Worm (Caenorhabditis elegans) whole organism, late embryonic: Measurements from ENCODE around the gene ula-1.

Experiments
- C38D4.7 ChIP-seq: fragments of 200-800 bp; sonication (Bioruptor generic); optimal IDR thresholded peaks from 2 replicates; lab custom pipeline; 2018; ENCODE audit warnings: mild to moderate bottlenecking, missing genetic modification characterization, moderate library complexity, missing compliant biosample characterization
- K02D7.2 ChIP-seq: sonication (generic microtip); optimal IDR thresholded peaks from 2 replicates; lab custom pipeline; 2017; ENCODE audit warnings: mild to moderate bottlenecking, missing genetic modification characterization, missing compliant biosample characterization
- K09A11.1 ChIP-seq: sonication (generic microtip); optimal IDR thresholded peaks from 2 replicates; lab custom pipeline; 2017; ENCODE audit warnings: antibody characterized with exemption, mild to moderate bottlenecking, missing genetic modification characterization, missing compliant biosample characterization; ENCODE audit not compliant: insufficient read depth
- T23F11.4 ChIP-seq: fragments of 200-800 bp; sonication (Bioruptor generic); optimal IDR thresholded peaks from 2 replicates; lab custom pipeline; 2018; ENCODE audit warnings: mild to moderate bottlenecking, missing genetic modification characterization, missing compliant biosample characterization
- Y22D7AL.16 ChIP-seq: sonication (generic microtip); optimal IDR thresholded peaks from 2 replicates; lab custom pipeline; 2016; ENCODE audit warnings: missing genetic modification characterization, missing compliant biosample characterization
- ama-1 ChIP-seq: fragments of 150-350 bp; optimal IDR thresholded peaks from 2 replicates; lab custom pipeline; 2014
- ceh-14 ChIP-seq: sonication (generic microtip); optimal IDR thresholded peaks from 2 replicates; lab custom pipeline; 2016; ENCODE audit warnings: missing genotype, missing genetic modification characterization, missing compliant biosample characterization
- ceh-19 ChIP-seq: fragments of 200-800 bp; sonication (Bioruptor generic); optimal IDR thresholded peaks from 2 replicates; lab custom pipeline; 2018; ENCODE audit warnings: mild to moderate bottlenecking, missing genetic modification characterization, missing compliant biosample characterization
- ceh-2 ChIP-seq: sonication (generic microtip); optimal IDR thresholded peaks from 2 replicates; lab custom pipeline; 2016; ENCODE audit warnings: missing genotype, missing genetic modification characterization, missing compliant biosample characterization
- ceh-22 ChIP-seq: sonication (generic microtip); optimal IDR thresholded peaks from 2 replicates; lab custom pipeline; 2017; ENCODE audit warnings: missing biosample characterization, missing genetic modification characterization
- ceh-30 ChIP-seq: fragments of 150-350 bp; optimal IDR thresholded peaks from 2 replicates; lab custom pipeline; 2014; ENCODE audit warnings: missing biosample characterization, missing genetic modification characterization
- ceh-31 ChIP-seq: sonication (generic microtip); optimal IDR thresholded peaks from 2 replicates; lab custom pipeline; 2016; ENCODE audit warnings: missing genetic modification characterization, missing compliant biosample characterization
- ceh-45 ChIP-seq: fragments of 200-800 bp; sonication (Bioruptor generic); IDR thresholded peaks from 2 replicates; pipeline ENCODE4 v1.3.6; 2022; ENCODE audit warnings: missing genetic modification reagents, missing genetic modification characterization, missing compliant biosample characterization
- ceh-48 ChIP-seq: sonication (generic microtip); optimal IDR thresholded peaks from 2 replicates; lab custom pipeline; 2016; ENCODE audit warnings: missing genetic modification characterization, inconsistent platforms, missing compliant biosample characterization
- ceh-6 ChIP-seq: fragments of 200-800 bp; sonication (Bioruptor generic); optimal IDR thresholded peaks from 2 replicates; lab custom pipeline; 2018; ENCODE audit warnings: mild to moderate bottlenecking, missing genetic modification characterization, missing compliant biosample characterization
- ceh-9 ChIP-seq: sonication (generic microtip); optimal IDR thresholded peaks from 2 replicates; lab custom pipeline; 2016; ENCODE audit warnings: mild to moderate bottlenecking, missing genetic modification characterization, inconsistent platforms, missing compliant biosample characterization
- dmd-4 ChIP-seq: sonication (generic microtip); optimal IDR thresholded peaks from 2 replicates; lab custom pipeline; 2016; ENCODE audit warnings: borderline replicate concordance, missing genetic modification characterization, missing compliant biosample characterization
- elt-2 ChIP-seq: sonication (generic microtip); optimal IDR thresholded peaks from 2 replicates; lab custom pipeline; 2016; ENCODE audit warnings: missing genetic modification reagents, missing genetic modification characterization, missing compliant biosample characterization
- elt-4 ChIP-seq: sonication (generic microtip); optimal IDR thresholded peaks from 2 replicates; lab custom pipeline; 2016; ENCODE audit warnings: missing genetic modification characterization, missing compliant biosample characterization
- ets-4 ChIP-seq: sonication (generic microtip); optimal IDR thresholded peaks from 2 replicates; lab custom pipeline; 2016; ENCODE audit warnings: missing genetic modification characterization, missing compliant biosample characterization
- eyg-1 ChIP-seq: sonication (generic microtip); optimal IDR thresholded peaks from 2 replicates; lab custom pipeline; 2016; ENCODE audit warnings: missing genotype, missing genetic modification characterization, missing compliant biosample characterization
- fax-1 ChIP-seq: sonication (generic microtip); optimal IDR thresholded peaks from 2 replicates; lab custom pipeline; 2016; ENCODE audit warnings: missing genotype, missing genetic modification characterization, missing compliant biosample characterization
- hlh-15 ChIP-seq: sonication (generic microtip); optimal IDR thresholded peaks from 2 replicates; lab custom pipeline; 2016; ENCODE audit warnings: missing genetic modification characterization, missing compliant biosample characterization
- hlh-8 ChIP-seq: sonication (generic microtip); optimal IDR thresholded peaks from 2 replicates; lab custom pipeline; 2016; ENCODE audit warnings: missing genotype, missing genetic modification characterization, missing compliant biosample characterization
- lin-11 ChIP-seq: fragments of 200-800 bp; sonication (Bioruptor generic); optimal IDR thresholded peaks from 2 replicates; lab custom pipeline; 2018; ENCODE audit warnings: mild to moderate bottlenecking, missing genetic modification characterization, missing compliant biosample characterization
- madf-2 ChIP-seq: sonication (generic microtip); optimal IDR thresholded peaks from 2 replicates; lab custom pipeline; 2017; ENCODE audit warnings: missing genetic modification characterization, missing compliant biosample characterization
- mec-3 ChIP-seq: sonication (generic microtip); optimal IDR thresholded peaks from 2 replicates; lab custom pipeline; 2016; ENCODE audit warnings: borderline replicate concordance, missing genetic modification characterization, missing compliant biosample characterization
- nhr-232 ChIP-seq: sonication (generic microtip); optimal IDR thresholded peaks from 2 replicates; lab custom pipeline; 2016; ENCODE audit warnings: missing genetic modification characterization, missing compliant biosample characterization
- pax-1 ChIP-seq: fragments of 150-350 bp; optimal IDR thresholded peaks from 2 replicates; lab custom pipeline; 2014; ENCODE audit warnings: missing biosample characterization, missing genetic modification characterization
- pqm-1 ChIP-seq: sonication (generic microtip); optimal IDR thresholded peaks from 2 replicates; lab custom pipeline; 2016; ENCODE audit warnings: missing genetic modification characterization, missing compliant biosample characterization
- pros-1 ChIP-seq: fragments of 150-350 bp; optimal IDR thresholded peaks from 2 replicates; lab custom pipeline; 2014; ENCODE audit warnings: missing biosample characterization, missing genetic modification reagents, missing genetic modification characterization
- ref-2 ChIP-seq: sonication (generic microtip); optimal IDR thresholded peaks from 2 replicates; lab custom pipeline; 2016; ENCODE audit warnings: missing genetic modification characterization, missing compliant biosample characterization
- sox-2 ChIP-seq: fragments of 200-800 bp; sonication (Bioruptor generic); IDR thresholded peaks from 2 replicates; pipeline ENCODE4 v1.3.6; 2022; ENCODE audit warnings: missing genetic modification reagents, missing genetic modification characterization, missing compliant biosample characterization
- sox-4 ChIP-seq: sonication (generic microtip); optimal IDR thresholded peaks from 2 replicates; lab custom pipeline; 2017; ENCODE audit warnings: mild to moderate bottlenecking, missing genetic modification characterization, inconsistent platforms, missing compliant biosample characterization
- tbx-7 ChIP-seq: sonication (generic microtip); optimal IDR thresholded peaks from 2 replicates; lab custom pipeline; 2016; ENCODE audit warnings: missing genotype, missing genetic modification characterization, missing compliant biosample characterization
- unc-3 ChIP-seq, 2 experiments: fragments of 200-800 bp in 1 of 2; sonication (Bioruptor generic) in 1 of 2; sonication (generic microtip) in 1 of 2; conservative IDR thresholded peaks in 1 of 2; optimal IDR thresholded peaks in 1 of 2; 2 replicates each; pipeline versions ENCODE4 v1.3.6 to Lab custom; 2016 to 2022; ENCODE audit warnings: missing compliant biosample characterization in 2 of 2, missing genetic modification characterization in 2 of 2, missing genetic modification reagents in 1 of 2
- unc-55 ChIP-seq: sonication (generic microtip); optimal IDR thresholded peaks from 2 replicates; lab custom pipeline; 2017; ENCODE audit warnings: missing biosample characterization, missing genetic modification reagents, missing genetic modification characterization
- zip-5 ChIP-seq: sonication (generic microtip); optimal IDR thresholded peaks from 2 replicates; lab custom pipeline; 2016; ENCODE audit warnings: missing genetic modification characterization, missing compliant biosample characterization
- ztf-16 ChIP-seq: sonication (generic microtip); optimal IDR thresholded peaks from 2 replicates; lab custom pipeline; 2017; ENCODE audit warnings: missing genetic modification characterization, missing compliant biosample characterization

ula-1 gene

DNA sequence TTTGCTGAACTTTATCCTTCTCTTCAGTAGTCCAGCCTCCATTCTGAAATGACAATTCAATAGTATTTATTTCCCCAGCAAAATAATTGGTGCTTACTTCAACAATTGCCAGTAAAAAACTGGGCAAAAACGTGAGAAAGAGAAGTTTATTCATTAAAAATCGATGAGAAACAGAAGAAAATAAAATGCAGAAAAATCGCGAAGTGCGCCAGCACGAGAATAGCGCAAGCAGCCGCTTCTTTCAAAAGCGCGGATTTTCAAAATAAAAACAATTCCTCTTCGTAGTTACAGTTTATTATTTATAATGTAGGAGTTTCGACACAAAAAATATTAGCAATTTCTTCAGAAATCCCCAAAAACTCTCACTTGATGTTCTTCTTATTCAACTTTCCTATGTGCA is 42.8 kb upstream of the ula-1 start, which contains the start of gene C27F2.9 (continued):
- TF ChIP-seq sox-4 (tag; lab: Kevin White, UChicago) (no peak), eyg-1 (no peak), ref-2 (tag; lab: Kevin White, UChicago) (peak; percentile 47), ceh-22 (tag; lab: Kevin White, UChicago) (no peak), elt-2 (tag; lab: Kevin White, UChicago) (peak; percentile 61), ceh-48 (peak; percentile 81)
- TF ChIP-seq, all 69 proteins: peak for 25

DNA sequence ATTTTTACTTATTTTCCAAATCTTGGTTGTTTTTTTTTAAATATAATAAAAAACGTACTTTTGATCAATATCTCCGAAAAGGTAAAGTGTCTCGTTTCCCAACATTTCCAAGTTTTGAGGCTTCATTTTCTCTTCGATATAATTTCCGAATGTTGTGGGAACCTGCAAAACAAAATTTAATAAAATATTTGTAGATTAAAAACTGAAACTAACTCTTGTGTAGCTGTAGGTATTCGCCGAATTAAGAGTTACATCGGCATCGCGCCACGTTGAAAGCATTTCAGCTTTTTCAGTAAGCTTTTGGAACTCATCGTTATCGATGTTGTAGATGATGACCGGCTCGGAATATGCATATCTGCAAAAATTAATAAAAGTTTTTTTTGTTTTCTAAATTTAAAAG is 42.3 kb upstream of the ula-1 start, which contains the start of gene vps-22:
vps-22 (minus strand) TSS at position 101 of the 400 bp plus-strand sequence.
- TF ChIP-seq elt-4 (tag; lab: Kevin White, UChicago) (no peak), ceh-22 (tag; lab: Kevin White, UChicago) (no peak), ets-4 (tag; lab: Kevin White, UChicago) (no peak), ceh-2 (tag; lab: Kevin White, UChicago) (no peak), mec-3 (no peak), T23F11.4 (GFP tag; lab: Kevin White, UChicago) (no peak), lin-11 (no peak), ceh-6 (GFP tag; lab: Kevin White, UChicago) (no peak), hlh-15 (no peak), tbx-7 (tag; lab: Kevin White, UChicago) (no peak), ama-1 (lab: Kevin White, UChicago) (no peak), madf-2 (tag; lab: Kevin White, UChicago) (no peak), K02D7.2 (no peak), ceh-48 (no peak), ceh-30 (tag; lab: Kevin White, UChicago) (no peak), hlh-8 (tag; lab: Kevin White, UChicago) (no peak), ceh-45 (no peak)
- TF ChIP-seq, all 69 proteins: peak for 0

DNA sequence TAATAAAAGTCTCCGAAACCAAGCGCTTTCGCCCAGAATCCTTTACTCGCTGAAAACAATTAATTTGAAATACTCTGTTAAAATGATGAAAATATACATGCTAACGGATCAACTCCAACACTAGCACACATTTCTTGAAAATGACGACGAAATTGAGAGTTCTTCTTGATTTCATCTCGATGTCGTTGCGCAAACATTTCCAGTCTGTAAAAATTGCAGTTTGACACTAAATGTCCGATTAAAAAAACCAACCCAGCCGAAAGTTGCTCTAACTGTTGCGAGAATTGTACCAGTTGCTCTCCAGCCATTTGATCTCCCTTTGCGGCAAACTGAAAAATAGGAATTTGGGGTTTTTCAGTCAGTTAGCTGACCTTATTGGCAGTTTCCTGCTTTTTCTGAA is 41.2 kb upstream of the ula-1 start:
- TF ChIP-seq hlh-15, result no peak
- no peak for TF ChIP-seq T23F11.4 (GFP tag; lab: Kevin White, UChicago)
- TF ChIP-seq sox-4 (tag; lab: Kevin White, UChicago), result no peak
- TF ChIP-seq ceh-14 (tag; lab: Kevin White, UChicago), result no peak
- TF ChIP-seq hlh-8 (tag; lab: Kevin White, UChicago), result no peak
- no peak for TF ChIP-seq ceh-19 (GFP tag; lab: Kevin White, UChicago)
- no peak for TF ChIP-seq elt-2 (tag; lab: Kevin White, UChicago)
- TF ChIP-seq unc-3 (GFP tag; conservative IDR thresholded peaks at IDR 0.05; lab: Robert Waterston, UW), result no peak
- no peak for TF ChIP-seq unc-3 (tag; optimal IDR thresholded peaks at IDR 0.05; lab: Kevin White, UChicago)

DNA sequence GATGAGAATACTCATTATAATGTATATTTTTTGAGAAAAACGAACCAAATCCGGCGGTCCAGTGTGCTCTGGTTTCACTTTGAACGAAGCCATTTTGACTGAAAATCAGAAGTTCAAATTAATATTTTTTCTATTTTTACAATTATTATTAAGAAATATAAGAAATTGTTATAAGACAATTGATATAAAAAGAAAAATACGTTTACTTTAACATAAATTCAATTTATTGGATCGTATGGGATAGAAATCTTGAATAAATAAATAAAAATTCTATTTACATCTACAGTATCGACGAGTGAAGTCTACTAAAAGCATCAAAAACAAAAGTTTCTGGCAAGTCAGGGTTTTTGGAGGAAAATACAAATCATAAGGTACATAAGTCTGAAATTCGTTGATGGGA is 40.1 kb upstream of the ula-1 start, which contains the start of gene C27F2.4:
C27F2.4 (minus strand) TSS at position 101 of the 400 bp plus-strand sequence.
- TF ChIP-seq ztf-16 (tag; lab: Kevin White, UChicago) (no peak), pros-1 (tag; lab: Kevin White, UChicago) (no peak), elt-4 (tag; lab: Kevin White, UChicago) (no peak), pqm-1 (no peak), ceh-31 (tag; lab: Kevin White, UChicago) (no peak), unc-3 (GFP tag; conservative IDR thresholded peaks at IDR 0.05; lab: Robert Waterston, UW) (no peak), unc-3 (tag; optimal IDR thresholded peaks at IDR 0.05; lab: Kevin White, UChicago) (no peak), unc-55 (no peak), fax-1 (no peak), dmd-4 (tag; lab: Kevin White, UChicago) (no peak), pax-1 (tag; lab: Kevin White, UChicago) (no peak), nhr-232 (no peak), Y22D7AL.16 (tag; lab: Kevin White, UChicago) (no peak)

DNA sequence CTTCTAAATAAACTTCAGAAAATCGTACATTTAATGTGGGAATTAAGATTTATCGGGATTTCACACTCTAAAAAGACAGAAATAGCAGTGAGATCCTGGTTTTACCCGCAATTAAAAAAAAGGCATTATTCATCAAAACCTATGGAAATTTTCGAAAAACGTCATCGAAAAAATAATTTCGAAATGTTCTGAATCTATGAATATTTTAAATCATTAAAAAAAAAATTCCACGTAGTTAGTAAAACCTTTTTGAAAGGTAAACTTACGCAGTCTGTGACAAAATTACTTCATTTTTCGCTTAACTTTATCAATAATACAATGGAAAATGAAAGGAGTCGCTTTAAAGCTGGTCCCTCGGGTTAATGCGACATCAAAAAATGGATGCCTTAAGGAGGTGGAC is 36.4 kb upstream of the ula-1 start, which contains the start of gene C26E6.1:
C26E6.1 (plus strand) TSS at position 301 of the 400 bp plus-strand sequence.
- TF ChIP-seq elt-4 (tag; lab: Kevin White, UChicago), result no peak
- TF ChIP-seq hlh-8 (tag; lab: Kevin White, UChicago), result no peak
- TF ChIP-seq mec-3, result no peak
- TF ChIP-seq eyg-1, result no peak
- no peak for TF ChIP-seq C38D4.7
- no peak for TF ChIP-seq pax-1 (tag; lab: Kevin White, UChicago)
- no peak for TF ChIP-seq ceh-9 (tag; lab: Kevin White, UChicago)
- no peak for TF ChIP-seq ceh-22 (tag; lab: Kevin White, UChicago)
- no peak for TF ChIP-seq sox-2
- TF ChIP-seq ets-4 (tag; lab: Kevin White, UChicago), result no peak
- no peak for TF ChIP-seq zip-5
- no peak for TF ChIP-seq K09A11.1
